Worm (Caenorhabditis elegans) whole organism, L1 larva: Measurements from ENCODE around the gene ckb-2.
"Not testable (repeated sequence)": the region's sequence is repeated elsewhere in the genome, so short reads cannot be mapped to it uniquely, and the experiment has no call there.

Experiments
- fos-1 ChIP-seq: fragments of 150-350 bp; optimal IDR thresholded peaks from 2 replicates; lab custom pipeline; 2014; ENCODE audit warnings: missing biosample characterization, missing genetic modification characterization
- nhr-11 ChIP-seq: fragments of 150-350 bp; optimal IDR thresholded peaks from 2 replicates; lab custom pipeline; 2014; ENCODE audit warnings: missing biosample characterization, missing genetic modification characterization

DNA sequence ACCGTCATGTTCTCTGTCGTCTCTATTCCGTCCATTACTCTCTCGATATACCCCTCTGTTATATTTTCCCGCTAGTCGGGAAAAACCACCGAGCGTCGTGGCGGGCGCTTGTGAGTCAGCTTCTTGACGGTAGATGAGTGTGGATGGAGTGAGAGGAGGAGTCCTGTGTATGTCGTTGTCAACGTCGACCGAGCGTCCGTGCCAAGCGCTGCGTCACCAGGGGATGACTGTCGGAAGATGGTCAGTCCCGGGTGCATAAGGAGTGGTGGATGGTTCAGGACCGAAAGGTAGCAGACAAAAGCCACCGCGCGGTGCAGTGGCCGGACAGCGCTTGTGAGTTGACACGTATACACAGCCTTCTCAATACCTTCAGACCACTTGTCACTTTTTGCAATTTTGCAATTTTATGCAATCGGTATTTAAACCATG lies 1.6 kb downstream of the ckb-2 start:
- TF ChIP-seq nhr-11 (tag; lab: Kevin White, UChicago); fos-1: not testable (repeated sequence)
